Worm (Caenorhabditis elegans) whole organism, L3 larva: ENCODE results near the gene Y66D12A.24.
A peak's percentile ranks its signal among the peaks of the same experiment; 100 is the strongest.

Experiments used
- egl-27 ChIP-seq: sonication (generic microtip); optimal IDR thresholded peaks from 4 replicates; lab custom pipeline; 2017; ENCODE audit warnings: missing biosample characterization, missing genetic modification reagents, missing genetic modification characterization
- nfya-1 ChIP-seq: sonication (generic microtip); optimal IDR thresholded peaks from 2 replicates; lab custom pipeline; 2017; ENCODE audit warnings: missing genetic modification characterization, mild to moderate bottlenecking, missing compliant biosample characterization, antibody characterized with exemption, moderate library complexity; ENCODE audit not compliant: insufficient read depth
- pqm-1 ChIP-seq: fragments of 150-350 bp; optimal IDR thresholded peaks from 2 replicates; lab custom pipeline; 2017; ENCODE audit warnings: missing biosample characterization, missing genetic modification characterization, inconsistent platforms
- ztf-4 ChIP-seq: fragments of 150-350 bp; optimal IDR thresholded peaks from 2 replicates; lab custom pipeline; 2014; ENCODE audit warnings: missing biosample characterization, missing genetic modification characterization

- TF ChIP-seq pqm-1 (tag; lab: Kevin White, UChicago) (peak; percentile 30), egl-27 (no peak), nfya-1 (tag; lab: Kevin White, UChicago) (no peak), ztf-4 (no peak)
Observed at ce11 chrIII:11463726-11464125, 32.9 kb upstream of the Y66D12A.24 start.
